Fruit fly (Drosophila melanogaster) whole organism, embryonic: ENCODE results near the gene Bx42.

Experiments used
- Awh ChIP-seq: fragments of 200-800 bp; sonication (Bioruptor generic); IDR thresholded peaks from 2 replicates; pipeline ENCODE4, ENCODE4 v1.3.6; 2022; ENCODE audit warnings: missing biosample characterization, missing genetic modification characterization
- CG10209 ChIP-seq: fragments of 200-800 bp; sonication (Bioruptor generic); optimal IDR thresholded peaks from 3 replicates; lab custom pipeline; 2017; ENCODE audit warnings: missing biosample characterization, mild to moderate bottlenecking, missing genetic modification characterization, missing genetic modification reagents
- CG10565 ChIP-seq: fragments of 200-800 bp; sonication (Bioruptor generic); optimal IDR thresholded peaks from 3 replicates; lab custom pipeline; 2016; ENCODE audit warnings: missing biosample characterization, mild to moderate bottlenecking, missing genetic modification characterization
- CG11456 ChIP-seq: fragments of 200-800 bp; sonication (Bioruptor generic); IDR thresholded peaks from 3 replicates; pipeline ENCODE4 v1.3.6; 2022; ENCODE audit warnings: missing biosample characterization, missing genetic modification characterization
- CG12104 ChIP-seq: fragments of 200-800 bp; sonication (Bioruptor generic); optimal IDR thresholded peaks from 3 replicates; lab custom pipeline; 2016; ENCODE audit warnings: missing biosample characterization, missing genetic modification characterization
- CG13287 ChIP-seq: fragments of 200-800 bp; sonication (Bioruptor generic); IDR thresholded peaks from 2 replicates; pipeline ENCODE4 v1.3.6; 2022; ENCODE audit warnings: missing biosample characterization, missing genetic modification characterization; ENCODE audit not compliant: partially characterized antibody
- CG18262 ChIP-seq: fragments of 200-800 bp; optimal IDR thresholded peaks from 3 replicates; lab custom pipeline; 2019; ENCODE audit warnings: missing biosample characterization, mild to moderate bottlenecking, missing genetic modification characterization, moderate library complexity
- CG18619 ChIP-seq: fragments of 200-800 bp; sonication (Bioruptor generic); optimal IDR thresholded peaks from 3 replicates; lab custom pipeline; 2017; ENCODE audit warnings: missing biosample characterization, mild to moderate bottlenecking, missing genetic modification characterization
- CG2712 ChIP-seq: fragments of 200-800 bp; optimal IDR thresholded peaks from 3 replicates; lab custom pipeline; 2019; ENCODE audit warnings: missing biosample characterization, mild to moderate bottlenecking, missing genetic modification characterization, moderate library complexity
- CG31441 ChIP-seq: fragments of 200-800 bp; sonication (Bioruptor generic); IDR thresholded peaks from 2 replicates; pipeline ENCODE4 v1.3.6; 2022; ENCODE audit warnings: missing biosample characterization, missing genetic modification characterization
- CG3995 ChIP-seq: fragments of 200-800 bp; sonication (Bioruptor generic); optimal IDR thresholded peaks from 3 replicates; lab custom pipeline; 2016; ENCODE audit warnings: missing biosample characterization, missing genetic modification characterization
- CG4328 ChIP-seq: fragments of 200-800 bp; sonication (Bioruptor generic); optimal IDR thresholded peaks from 3 replicates; lab custom pipeline; 2017; ENCODE audit warnings: missing biosample characterization, missing genetic modification reagents, missing genetic modification characterization
- CG4617 ChIP-seq: fragments of 200-800 bp; sonication (Bioruptor generic); optimal IDR thresholded peaks from 3 replicates; lab custom pipeline; 2016; ENCODE audit warnings: missing biosample characterization, missing genetic modification characterization, borderline replicate concordance
- CG4707 ChIP-seq: fragments of 200-800 bp; sonication (Bioruptor generic); optimal IDR thresholded peaks from 2 replicates; lab custom pipeline; 2018; ENCODE audit warnings: missing biosample characterization, mild to moderate bottlenecking, missing genetic modification characterization, moderate library complexity
- CG4730 ChIP-seq: fragments of 200-800 bp; sonication (Bioruptor generic); IDR thresholded peaks from 2 replicates; pipeline ENCODE4 v1.3.6; 2022; ENCODE audit warnings: missing biosample characterization, missing genetic modification characterization
- CG6689 ChIP-seq: fragments of 200-800 bp; sonication (Bioruptor generic); IDR thresholded peaks from 2 replicates; pipeline ENCODE4 v1.3.6; 2022; ENCODE audit warnings: missing biosample characterization, missing genetic modification characterization
- CG9609 ChIP-seq: fragments of 200-800 bp; sonication (Bioruptor generic); optimal IDR thresholded peaks from 3 replicates; lab custom pipeline; 2016; ENCODE audit warnings: missing biosample characterization, missing genetic modification characterization
- Chrac-16 ChIP-seq: fragments of 200-800 bp; sonication (Bioruptor generic); optimal IDR thresholded peaks from 3 replicates; lab custom pipeline; 2016; ENCODE audit warnings: missing biosample characterization, missing genetic modification characterization
- CoRest ChIP-seq: fragments of 200-800 bp; sonication (Bioruptor generic); optimal IDR thresholded peaks from 3 replicates; lab custom pipeline; 2018; ENCODE audit warnings: missing biosample characterization, mild to moderate bottlenecking, missing genetic modification characterization, moderate library complexity
- Dref ChIP-seq: fragments of 200-800 bp; sonication (Bioruptor generic); IDR thresholded peaks from 2 replicates; pipeline ENCODE4 v1.3.6; 2022; ENCODE audit warnings: missing biosample characterization, missing genetic modification characterization
- Gsc ChIP-seq: fragments of 200-800 bp; sonication (Bioruptor generic); IDR thresholded peaks from 2 replicates; pipeline ENCODE4 v1.3.6; 2022; ENCODE audit warnings: missing biosample characterization, missing genetic modification characterization
- HLH4C ChIP-seq: fragments of 200-800 bp; sonication (Bioruptor generic); IDR thresholded peaks from 3 replicates; pipeline ENCODE4 v1.3.6; 2022; ENCODE audit warnings: missing biosample characterization, missing genetic modification characterization; ENCODE audit not compliant: partially characterized antibody
- Hr39 ChIP-seq: fragments of >200 bp; optimal IDR thresholded peaks from 2 replicates; lab custom pipeline; 2017
- Hr51 ChIP-seq, 2 experiments: fragments of 200-800 bp; sonication (Bioruptor generic); optimal IDR thresholded peaks; 2 replicates in 1 of 2; 3 replicates in 1 of 2; lab custom pipeline; 2016 to 2018; ENCODE audit warnings: missing biosample characterization in 2 of 2, missing genetic modification characterization in 2 of 2, mild to moderate bottlenecking in 1 of 2, moderate library complexity in 1 of 2
- NFAT ChIP-seq: fragments of 200-800 bp; sonication (Bioruptor generic); IDR thresholded peaks from 2 replicates; pipeline ENCODE4 v1.3.6; 2022; ENCODE audit warnings: missing biosample characterization, missing genetic modification characterization
- NfI ChIP-seq: fragments of 200-800 bp; sonication (Bioruptor generic); optimal IDR thresholded peaks from 3 replicates; lab custom pipeline; 2018; ENCODE audit warnings: missing biosample characterization, mild to moderate bottlenecking, missing genetic modification characterization, moderate library complexity
- Six4 ChIP-seq: fragments of 200-800 bp; sonication (Bioruptor generic); optimal IDR thresholded peaks from 2 replicates; lab custom pipeline; 2016; ENCODE audit warnings: missing biosample characterization, missing genetic modification characterization
- Ssrp ChIP-seq: fragments of 200-800 bp; sonication (Bioruptor generic); optimal IDR thresholded peaks from 2 replicates; lab custom pipeline; 2018; ENCODE audit warnings: missing biosample characterization, mild to moderate bottlenecking, missing genetic modification characterization, moderate library complexity
- Stat92E ChIP-seq, 3 experiments: fragments of >200 bp in 2 of 3; fragments of 200-800 bp in 1 of 3; sonication (Bioruptor generic) in 1 of 3; optimal IDR thresholded peaks; 2 replicates each; lab custom pipeline; 2017 to 2019; ENCODE audit warnings: missing biosample characterization in 3 of 3, missing genetic modification characterization in 3 of 3, mild to moderate bottlenecking in 1 of 3, moderate library complexity in 1 of 3
- Tbp ChIP-seq: fragments of >200 bp; optimal IDR thresholded peaks from 2 replicates; lab custom pipeline; 2018; ENCODE audit warnings: missing biosample characterization, missing genetic modification characterization
- aop ChIP-seq: fragments of 200-800 bp; sonication (Bioruptor generic); IDR thresholded peaks from 2 replicates; pipeline ENCODE4 v1.3.6; 2022; ENCODE audit warnings: missing biosample characterization, missing genetic modification characterization
- bsh ChIP-seq, 2 experiments: fragments of 200-800 bp; sonication (Bioruptor generic); optimal IDR thresholded peaks; 2 replicates each; lab custom pipeline; 2017 to 2018; ENCODE audit warnings: mild to moderate bottlenecking in 2 of 2, missing biosample characterization in 2 of 2, missing genetic modification characterization in 2 of 2, moderate library complexity in 1 of 2
- crp ChIP-seq, 2 experiments: fragments of 200-800 bp; sonication (Bioruptor generic); optimal IDR thresholded peaks; 2 replicates in 1 of 2; 3 replicates in 1 of 2; lab custom pipeline; 2017; ENCODE audit warnings: missing biosample characterization in 2 of 2, missing genetic modification characterization in 2 of 2, mild to moderate bottlenecking in 1 of 2, moderate library complexity in 1 of 2
- dimm ChIP-seq: fragments of 200-800 bp; sonication (Bioruptor generic); IDR thresholded peaks from 2 replicates; pipeline ENCODE4 v1.3.6; 2022; ENCODE audit warnings: missing biosample characterization, missing genetic modification characterization
- dysf ChIP-seq: fragments of 200-800 bp; sonication (Bioruptor generic); IDR thresholded peaks from 3 replicates; pipeline ENCODE4 v1.3.6; 2022; ENCODE audit warnings: missing biosample characterization, missing genetic modification characterization
- ftz-f1 ChIP-seq: fragments of 200-800 bp; sonication (Bioruptor generic); optimal IDR thresholded peaks from 2 replicates; lab custom pipeline; 2016; ENCODE audit warnings: missing biosample characterization, missing genetic modification characterization
- gem ChIP-seq: fragments of 200-800 bp; sonication (Bioruptor generic); optimal IDR thresholded peaks from 2 replicates; lab custom pipeline; 2019; ENCODE audit warnings: missing biosample characterization, mild to moderate bottlenecking, missing genetic modification characterization, moderate library complexity
- grau ChIP-seq: fragments of 200-800 bp; optimal IDR thresholded peaks from 3 replicates; lab custom pipeline; 2019; ENCODE audit warnings: missing biosample characterization, mild to moderate bottlenecking, missing genetic modification characterization, moderate library complexity
- ind ChIP-seq: fragments of 200-800 bp; sonication (Bioruptor generic); optimal IDR thresholded peaks from 3 replicates; lab custom pipeline; 2016; ENCODE audit warnings: missing biosample characterization, missing genetic modification characterization
- kay ChIP-seq: fragments of 200-800 bp; sonication (Bioruptor generic); optimal IDR thresholded peaks from 2 replicates; lab custom pipeline; 2016; ENCODE audit warnings: missing biosample characterization, missing genetic modification characterization
- lmd ChIP-seq: fragments of 200-800 bp; sonication (Bioruptor generic); IDR thresholded peaks from 2 replicates; pipeline ENCODE4 v1.3.6; 2022; ENCODE audit warnings: missing biosample characterization, missing genetic modification characterization
- nau ChIP-seq: fragments of 200-800 bp; sonication (Bioruptor generic); optimal IDR thresholded peaks from 3 replicates; lab custom pipeline; 2017; ENCODE audit warnings: missing biosample characterization, mild to moderate bottlenecking, missing genetic modification characterization, missing genetic modification reagents
- odd ChIP-seq: fragments of 200-800 bp; sonication (Bioruptor generic); optimal IDR thresholded peaks from 2 replicates; lab custom pipeline; 2017; ENCODE audit warnings: missing biosample characterization, mild to moderate bottlenecking, missing genetic modification characterization
- peb ChIP-seq: fragments of 200-800 bp; sonication (Bioruptor generic); IDR thresholded peaks from 2 replicates; pipeline ENCODE4 v1.3.6; 2022; ENCODE audit warnings: missing biosample characterization, missing genetic modification characterization
- pros ChIP-seq: fragments of 200-800 bp; sonication (Bioruptor generic); optimal IDR thresholded peaks from 3 replicates; lab custom pipeline; 2019; ENCODE audit warnings: missing biosample characterization, mild to moderate bottlenecking, missing genetic modification characterization, moderate library complexity
- run ChIP-seq: fragments of 200-800 bp; sonication (Bioruptor generic); optimal IDR thresholded peaks from 3 replicates; lab custom pipeline; 2018; ENCODE audit warnings: missing biosample characterization, mild to moderate bottlenecking, missing genetic modification characterization
- sd ChIP-seq: fragments of 200-800 bp; sonication (Bioruptor generic); optimal IDR thresholded peaks from 3 replicates; lab custom pipeline; 2018; ENCODE audit warnings: missing biosample characterization, mild to moderate bottlenecking, missing genetic modification characterization, moderate library complexity
- sr ChIP-seq: fragments of 200-800 bp; sonication (Bioruptor generic); IDR thresholded peaks from 3 replicates; pipeline ENCODE4 v1.3.6; 2022; ENCODE audit warnings: missing biosample characterization, missing genetic modification characterization
- tap ChIP-seq: fragments of 200-800 bp; optimal IDR thresholded peaks from 3 replicates; lab custom pipeline; 2019; ENCODE audit warnings: missing biosample characterization, mild to moderate bottlenecking, missing genetic modification characterization, moderate library complexity
- wor ChIP-seq: fragments of 200-800 bp; sonication (Bioruptor generic); IDR thresholded peaks from 2 replicates; pipeline ENCODE4 v1.3.6; 2022; ENCODE audit warnings: missing biosample characterization, missing genetic modification characterization

The Bx42 gene

dm6 chrX:9119671-9120364 is 13.4 kb upstream of the Bx42 start (continued):
- no peak for TF ChIP-seq CG4707 (GFP tag; lab: Kevin White, UChicago)
- peak in 1 of 2 experiments; percentile 18 for TF ChIP-seq bsh (GFP tag; optimal IDR thresholded peaks at IDR 0.05; lab: Kevin White, UChicago)
- TF ChIP-seq CG9609 (GFP tag; lab: Kevin White, UChicago): no peak
- no peak for TF ChIP-seq CG6689 (GFP tag; lab: Robert Waterston, UW)
- no peak for TF ChIP-seq kay (GFP tag; lab: Kevin White, UChicago)
- TF ChIP-seq CG4730 (GFP tag; lab: Robert Waterston, UW): no peak
- no peak for TF ChIP-seq Stat92E (GFP tag; optimal IDR thresholded peaks at IDR 0.05; lab: Kevin White, UChicago)
- TF ChIP-seq CG2712 (tag; lab: Kevin White, UChicago): peak; percentile 24
- TF ChIP-seq Awh (GFP tag; lab: Robert Waterston, UW): no peak
- peak in 1 of 2 experiments; percentile 35 for TF ChIP-seq Hr51 (GFP tag; optimal IDR thresholded peaks at IDR 0.05; lab: Kevin White, UChicago)
- TF ChIP-seq Chrac-16 (GFP tag; lab: Kevin White, UChicago): peak; percentile 28
- TF ChIP-seq crp (GFP tag; optimal IDR thresholded peaks at IDR 0.05; lab: Kevin White, UChicago): no peak
- TF ChIP-seq odd (GFP tag; lab: Kevin White, UChicago): no peak
- no peak for TF ChIP-seq CG11456
- TF ChIP-seq tap (tag; lab: Kevin White, UChicago): no peak
- TF ChIP-seq lmd: peak; percentile 44
- TF ChIP-seq pros: no peak
- no peak for TF ChIP-seq HLH4C (GFP tag; lab: Robert Waterston, UW)
- TF ChIP-seq CG10209: peak; percentile 34
- no peak for TF ChIP-seq NFAT (GFP tag; lab: Robert Waterston, UW)
- peak; percentile 57 for TF ChIP-seq gem (tag; lab: Kevin White, UChicago)
- peak; percentile 5 for TF ChIP-seq CG18619 (GFP tag; lab: Kevin White, UChicago)
- no peak for TF ChIP-seq CG10565 (GFP tag; lab: Kevin White, UChicago)
- TF ChIP-seq NfI: no peak
- TF ChIP-seq CG4617 (GFP tag; lab: Kevin White, UChicago): no peak
- TF ChIP-seq ind (GFP tag; lab: Kevin White, UChicago): peak; percentile 31
- TF ChIP-seq CG12104: no peak
- no peak for TF ChIP-seq Dref (GFP tag; lab: Robert Waterston, UW)
- peak; percentile 29 for TF ChIP-seq grau (tag; lab: Kevin White, UChicago)
- TF ChIP-seq wor: no peak
- no peak for TF ChIP-seq aop (GFP tag; lab: Robert Waterston, UW)
- TF ChIP-seq CG3995 (GFP tag; lab: Kevin White, UChicago): no peak
- peak; percentile 46 for TF ChIP-seq CoRest (tag; lab: Kevin White, UChicago)
- TF ChIP-seq nau (GFP tag; lab: Kevin White, UChicago): no peak
- no peak for TF ChIP-seq peb (GFP tag; lab: Robert Waterston, UW)
- no peak for TF ChIP-seq CG13287
- TF ChIP-seq CG31441 (GFP tag; lab: Robert Waterston, UW): peak; percentile 35; the same call in 1 of the 2 replicates
- TF ChIP-seq CG18262 (tag; lab: Kevin White, UChicago): peak; percentile 58
- no peak for TF ChIP-seq run
- TF ChIP-seq CG4328 (GFP tag; lab: Kevin White, UChicago): peak; percentile 7
- TF ChIP-seq dimm (GFP tag; lab: Robert Waterston, UW): no peak
- TF ChIP-seq sr (GFP tag; lab: Robert Waterston, UW): peak; percentile 58; the same call in 2 of the 3 replicates
- no peak for TF ChIP-seq sd
- TF ChIP-seq Six4 (GFP tag; lab: Kevin White, UChicago): no peak
- TF ChIP-seq Tbp (GFP tag; lab: Kevin White, UChicago): no peak
- no peak for TF ChIP-seq Gsc (GFP tag; lab: Robert Waterston, UW)
- TF ChIP-seq Hr39: no peak
- peak; percentile 29 for TF ChIP-seq Ssrp
- no peak for TF ChIP-seq ftz-f1
- no peak for TF ChIP-seq dysf
